Worm (Caenorhabditis elegans) whole organism, L2 larva: Measurements from ENCODE around the gene sth-1.
A peak's percentile ranks its signal among the peaks of the same experiment; 100 is the strongest.

Experiments used
- C34F6.9 ChIP-seq: fragments of 150-350 bp; optimal IDR thresholded peaks from 2 replicates; lab custom pipeline; 2014; ENCODE audit warnings: missing biosample characterization, missing genetic modification characterization
- F13H6.1 ChIP-seq: sonication (generic microtip); optimal IDR thresholded peaks from 2 replicates; lab custom pipeline; 2016; ENCODE audit warnings: missing genetic modification characterization, missing compliant biosample characterization
- Y55F3AM.14 ChIP-seq: fragments of 200-800 bp; sonication (Bioruptor generic); optimal IDR thresholded peaks from 2 replicates; lab custom pipeline; 2018; ENCODE audit warnings: mild to moderate bottlenecking, missing genetic modification characterization, missing compliant biosample characterization
- ZK546.5 ChIP-seq: sonication (generic microtip); optimal IDR thresholded peaks from 2 replicates; lab custom pipeline; 2017; ENCODE audit warnings: missing biosample characterization, missing genetic modification characterization
- aly-2 ChIP-seq: fragments of 150-350 bp; optimal IDR thresholded peaks from 2 replicates; lab custom pipeline; 2014; ENCODE audit warnings: missing biosample characterization, missing genetic modification characterization
- ama-1 ChIP-seq: fragments of 150-350 bp; optimal IDR thresholded peaks from 2 replicates; lab custom pipeline; 2018; ENCODE audit warnings: inconsistent platforms
- blmp-1 ChIP-seq: sonication (generic microtip); optimal IDR thresholded peaks from 2 replicates; lab custom pipeline; 2017; ENCODE audit warnings: missing genetic modification characterization, mild to moderate bottlenecking, missing compliant biosample characterization, antibody characterized with exemption, moderate library complexity; ENCODE audit not compliant: insufficient read depth
- ceh-16 ChIP-seq: fragments of 150-350 bp; optimal IDR thresholded peaks from 2 replicates; lab custom pipeline; 2014; ENCODE audit warnings: missing biosample characterization, missing genetic modification characterization
- egl-27 ChIP-seq: sonication (generic microtip); optimal IDR thresholded peaks from 3 replicates; lab custom pipeline; 2017; ENCODE audit warnings: missing biosample characterization, missing genetic modification reagents, missing genetic modification characterization
- fos-1 ChIP-seq: fragments of 150-350 bp; optimal IDR thresholded peaks from 2 replicates; lab custom pipeline; 2014; ENCODE audit warnings: missing biosample characterization, missing genetic modification characterization
- gmeb-1 ChIP-seq: fragments of 150-350 bp; optimal IDR thresholded peaks from 2 replicates; lab custom pipeline; 2014; ENCODE audit warnings: missing biosample characterization, missing genetic modification characterization
- lsy-2 ChIP-seq, 2 experiments: fragments of 150-350 bp in 1 of 2; sonication (generic microtip) in 1 of 2; optimal IDR thresholded peaks; 2 replicates each; lab custom pipeline; 2014 to 2017; ENCODE audit warnings: missing biosample characterization in 2 of 2, missing genetic modification characterization in 2 of 2
- mdl-1 ChIP-seq, 2 experiments: fragments of 150-350 bp in 1 of 2; sonication (generic microtip) in 1 of 2; optimal IDR thresholded peaks; 2 replicates each; lab custom pipeline; 2017; ENCODE audit warnings: missing biosample characterization in 2 of 2, missing genetic modification characterization in 2 of 2
- nhr-10 ChIP-seq: sonication (generic microtip); optimal IDR thresholded peaks from 2 replicates; lab custom pipeline; 2017; ENCODE audit warnings: missing biosample characterization, missing genetic modification characterization
- nhr-11 ChIP-seq: fragments of 150-350 bp; optimal IDR thresholded peaks from 2 replicates; lab custom pipeline; 2014; ENCODE audit warnings: missing biosample characterization, missing genetic modification characterization
- nhr-12 ChIP-seq: fragments of 150-350 bp; optimal IDR thresholded peaks from 2 replicates; lab custom pipeline; 2014; ENCODE audit warnings: missing biosample characterization, missing genetic modification characterization
- nhr-129 ChIP-seq: fragments of 150-350 bp; optimal IDR thresholded peaks from 2 replicates; lab custom pipeline; 2014; ENCODE audit warnings: missing biosample characterization, missing genetic modification characterization
- nhr-21 ChIP-seq: fragments of 150-350 bp; optimal IDR thresholded peaks from 2 replicates; lab custom pipeline; 2014; ENCODE audit warnings: missing biosample characterization, missing genetic modification characterization
- nhr-23 ChIP-seq: fragments of 150-350 bp; optimal IDR thresholded peaks from 2 replicates; lab custom pipeline; 2014; ENCODE audit warnings: missing biosample characterization, missing genetic modification reagents, missing genetic modification characterization
- nhr-25 ChIP-seq: fragments of 150-350 bp; sonication (generic microtip); optimal IDR thresholded peaks from 3 replicates; lab custom pipeline; 2014; ENCODE audit warnings: missing biosample characterization, missing genetic modification characterization
- nhr-6 ChIP-seq: fragments of 150-350 bp; optimal IDR thresholded peaks from 2 replicates; lab custom pipeline; 2014; ENCODE audit warnings: missing biosample characterization, missing genetic modification characterization
- nhr-77 ChIP-seq: fragments of 150-350 bp; optimal IDR thresholded peaks from 2 replicates; lab custom pipeline; 2014; ENCODE audit warnings: missing biosample characterization, missing genetic modification characterization
- peb-1 ChIP-seq: fragments of 150-350 bp; optimal IDR thresholded peaks from 2 replicates; lab custom pipeline; 2014; ENCODE audit warnings: missing biosample characterization, missing genetic modification characterization
- skn-1 ChIP-seq: sonication (generic microtip); optimal IDR thresholded peaks from 2 replicates; lab custom pipeline; 2017; ENCODE audit warnings: missing biosample characterization, missing genetic modification characterization
- sma-3 ChIP-seq: sonication (generic microtip); optimal IDR thresholded peaks from 2 replicates; lab custom pipeline; 2016; ENCODE audit warnings: missing genetic modification reagents, missing genetic modification characterization, missing compliant biosample characterization
- sma-9 ChIP-seq, 2 experiments: fragments of 150-350 bp in 1 of 2; sonication (generic microtip) in 1 of 2; optimal IDR thresholded peaks; 2 replicates each; lab custom pipeline; 2014 to 2016; ENCODE audit warnings: missing genetic modification characterization in 2 of 2, mild to moderate bottlenecking in 1 of 2, missing biosample characterization in 1 of 2, missing compliant biosample characterization in 1 of 2, missing genetic modification reagents in 1 of 2, moderate library complexity in 1 of 2
- unc-39 ChIP-seq: fragments of 150-350 bp; optimal IDR thresholded peaks from 2 replicates; lab custom pipeline; 2014; ENCODE audit warnings: missing biosample characterization, missing genetic modification characterization
- unc-55 ChIP-seq: fragments of 150-350 bp; sonication (generic microtip); optimal IDR thresholded peaks from 3 replicates; lab custom pipeline; 2014; ENCODE audit warnings: missing biosample characterization, missing genetic modification reagents, missing genetic modification characterization
- unc-62 ChIP-seq: fragments of 150-350 bp; optimal IDR thresholded peaks from 2 replicates; lab custom pipeline; 2014; ENCODE audit warnings: missing biosample characterization, missing genetic modification reagents, missing genetic modification characterization
- zag-1 ChIP-seq: fragments of 150-350 bp; optimal IDR thresholded peaks from 2 replicates; lab custom pipeline; 2014; ENCODE audit warnings: missing biosample characterization, missing genetic modification characterization
- ztf-11 ChIP-seq: sonication (generic microtip); optimal IDR thresholded peaks from 2 replicates; lab custom pipeline; 2017; ENCODE audit warnings: missing biosample characterization, missing genetic modification characterization
- ztf-4 ChIP-seq: fragments of 150-350 bp; optimal IDR thresholded peaks from 2 replicates; lab custom pipeline; 2014; ENCODE audit warnings: missing biosample characterization, missing genetic modification characterization

sth-1 gene

DNA sequence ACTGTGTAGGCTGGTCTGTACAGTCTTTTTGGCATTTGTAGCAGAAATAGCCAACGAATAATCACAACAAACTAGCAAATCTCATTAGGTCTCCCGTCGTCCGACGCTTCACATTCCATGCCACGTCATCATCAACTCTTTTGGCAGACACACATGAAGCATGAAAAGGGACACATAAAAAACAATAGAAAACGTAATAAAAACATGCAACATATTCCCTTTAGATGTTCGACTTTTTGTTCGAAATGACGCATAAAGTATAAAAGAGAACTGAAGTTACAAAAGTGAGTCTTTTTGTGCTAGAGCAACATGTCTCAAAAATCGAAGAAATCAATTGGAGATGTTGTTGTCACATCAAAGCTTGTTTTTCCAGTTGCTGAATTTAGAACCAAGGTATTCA, at the start of gene sth-1:
sth-1 (plus strand) TSS at position 301 of the 400 bp plus-strand sequence.
- TF ChIP-seq Y55F3AM.14 (GFP tag; lab: Kevin White, UChicago) (no peak), lsy-2 (tag; optimal IDR thresholded peaks at IDR 0.05; lab: Kevin White, UChicago) (no peak), ceh-16 (no peak), mdl-1 (tag; optimal IDR thresholded peaks at IDR 0.05; lab: Kevin White, UChicago) (no peak), sma-3 (no peak), nhr-129 (no peak), unc-55 (GFP tag; lab: Kevin White, UChicago) (no peak), sma-9 (GFP tag; optimal IDR thresholded peaks at IDR 0.05; lab: Kevin White, UChicago) (no peak), sma-9 (tag; optimal IDR thresholded peaks at IDR 0.05; lab: Kevin White, UChicago) (no peak), nhr-12 (no peak)

- TF ChIP-seq gmeb-1 (no peak), blmp-1 (no peak), nhr-10 (tag; lab: Kevin White, UChicago) (no peak), nhr-129 (no peak), Y55F3AM.14 (GFP tag; lab: Kevin White, UChicago) (no peak), nhr-6 (tag; lab: Kevin White, UChicago) (no peak), ztf-11 (no peak), ama-1 (lab: Kevin White, UChicago) (no peak), unc-55 (GFP tag; lab: Kevin White, UChicago) (no peak), ZK546.5 (tag; lab: Kevin White, UChicago) (no peak), F13H6.1 (no peak), nhr-11 (tag; lab: Kevin White, UChicago) (no peak)
- TF ChIP-seq, all 48 proteins: peak for 0
Measured at ce11 chrV:8005000-8005399, 47.0 kb upstream of the sth-1 start, which contains the start of gene Y97E10AR.8. Y97E10AR.8 (plus strand) TSS chrV:8005300.

DNA sequence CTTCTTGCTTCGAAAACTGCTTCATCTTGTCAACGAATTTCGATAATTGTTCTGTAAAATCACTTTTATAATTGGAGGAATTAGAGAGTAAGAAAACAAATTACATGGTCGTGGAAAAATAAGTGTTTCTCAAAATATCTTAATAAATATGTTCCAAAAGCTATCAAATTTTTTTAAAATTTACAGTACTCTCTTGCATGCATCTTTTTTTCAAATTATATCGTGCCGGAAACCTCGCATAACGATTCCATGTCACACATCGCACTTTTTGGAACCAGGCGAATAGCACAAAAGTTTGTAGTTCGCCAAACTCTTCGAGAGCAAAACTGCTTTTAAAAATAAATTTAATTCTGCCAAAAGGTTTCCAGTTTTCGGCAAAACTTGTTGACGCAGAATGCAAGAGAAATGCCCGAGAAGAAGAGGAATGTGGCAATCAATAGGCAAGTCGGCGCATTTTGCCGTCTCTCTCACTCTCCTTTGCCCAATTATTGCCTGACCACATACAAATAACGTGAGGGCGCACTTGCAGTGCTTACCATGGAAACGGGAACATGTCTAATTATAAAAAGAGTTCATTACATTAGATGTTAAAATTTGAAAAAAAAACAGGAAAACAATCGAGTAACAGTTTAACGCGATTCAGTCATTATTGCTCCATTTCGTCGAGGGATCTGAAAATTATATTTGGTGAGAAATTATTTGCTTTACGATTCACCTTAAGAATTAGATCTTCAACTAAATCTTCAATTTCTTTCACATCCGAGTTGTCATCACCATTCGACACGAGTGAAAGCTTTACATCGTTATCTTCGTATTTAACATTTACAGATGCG, 44.3 kb upstream of the sth-1 start, which contains the start of gene Y97E10AR.3:
Y97E10AR.3 (minus strand) TSS at position 51 of the 833 bp plus-strand sequence.
- TF ChIP-seq C34F6.9 (tag; lab: Kevin White, UChicago) (peak; percentile 53), egl-27 (tag; lab: Kevin White, UChicago) (no peak), F13H6.1 (no peak), peb-1 (tag; lab: Kevin White, UChicago) (no peak), ztf-4 (tag; lab: Kevin White, UChicago) (no peak), unc-55 (GFP tag; lab: Kevin White, UChicago) (no peak), skn-1 (tag; lab: Kevin White, UChicago) (no peak)
- TF ChIP-seq, all 48 proteins: peak for 1

DNA sequence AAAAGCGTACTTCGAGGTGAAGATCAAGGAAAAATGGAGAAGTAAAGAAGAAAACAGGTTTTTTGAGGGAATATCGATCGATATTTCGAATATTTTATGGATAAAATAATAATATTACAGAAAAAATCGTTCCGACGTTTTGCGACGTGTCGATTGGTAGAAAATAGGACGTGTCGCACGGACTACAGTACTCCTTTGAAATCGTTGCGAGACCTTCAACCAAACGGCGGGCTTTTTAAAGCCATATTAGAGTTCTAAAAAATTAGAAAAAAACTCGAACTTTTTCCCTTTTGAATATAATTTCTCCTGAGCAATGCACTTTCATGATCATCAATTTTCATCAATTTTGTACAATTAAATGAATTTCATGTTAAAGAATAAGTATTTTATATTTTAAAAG, 41.8 kb upstream of the sth-1 start, which contains the start of gene Y97E10AR.4:
Y97E10AR.4 (minus strand) TSS at position 131 of the 400 bp plus-strand sequence.
- no peak for TF ChIP-seq aly-2 (tag; lab: Kevin White, UChicago)
- no peak for TF ChIP-seq unc-62 (GFP tag; lab: Kevin White, UChicago)

DNA sequence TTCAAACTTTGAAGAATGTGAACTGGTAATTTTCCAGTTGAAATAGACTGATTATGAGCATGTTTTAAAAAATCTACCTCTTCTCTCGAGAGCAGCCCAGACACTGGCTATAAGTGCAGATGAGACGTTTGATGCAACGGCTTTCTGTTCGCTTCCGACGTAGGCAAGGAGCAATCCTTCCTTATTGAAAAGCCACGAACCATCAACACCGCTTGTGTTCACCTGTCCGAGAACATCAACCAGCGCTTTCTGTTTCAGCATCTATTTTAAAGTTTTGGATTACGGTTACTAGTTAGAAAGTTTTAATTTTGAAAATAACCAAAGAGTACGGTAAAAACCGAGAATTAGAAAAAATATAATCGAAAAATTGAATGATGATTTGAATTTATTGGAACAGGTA, 41.1 kb upstream of the sth-1 start, which contains the start of gene lmtr-2:
lmtr-2 (minus strand) TSS at position 261 of the 400 bp plus-strand sequence.
- TF ChIP-seq zag-1 (tag; lab: Kevin White, UChicago), result no peak
- no peak for TF ChIP-seq fos-1 (tag; lab: Kevin White, UChicago)
- no peak for TF ChIP-seq C34F6.9 (tag; lab: Kevin White, UChicago)
- TF ChIP-seq sma-9 (GFP tag; optimal IDR thresholded peaks at IDR 0.05; lab: Kevin White, UChicago), result no peak
- no peak for TF ChIP-seq sma-9 (tag; optimal IDR thresholded peaks at IDR 0.05; lab: Kevin White, UChicago)
- TF ChIP-seq nhr-23 (tag; lab: Kevin White, UChicago), result no peak
- TF ChIP-seq nhr-25 (tag; lab: Kevin White, UChicago), result no peak
- TF ChIP-seq nhr-129, result no peak
- TF ChIP-seq unc-39 (tag; lab: Kevin White, UChicago), result no peak
- TF ChIP-seq nhr-21 (tag; lab: Kevin White, UChicago), result no peak
- TF ChIP-seq nhr-77 (tag; lab: Kevin White, UChicago), result no peak
- TF ChIP-seq F13H6.1, result no peak
